Worm (Caenorhabditis elegans) whole organism, L1 larva: Measurements from ENCODE around the gene W08E12.8.

ENCODE experiments used
- C16A3.4 ChIP-seq: fragments of 150-350 bp; optimal IDR thresholded peaks from 2 replicates; lab custom pipeline; 2014; ENCODE audit warnings: missing biosample characterization, missing genetic modification characterization
- ceh-8 ChIP-seq: fragments of 200-800 bp; sonication (Bioruptor generic); optimal IDR thresholded peaks from 2 replicates; lab custom pipeline; 2018; ENCODE audit warnings: mild to moderate bottlenecking, missing genetic modification characterization, moderate library complexity, missing compliant biosample characterization
- elt-2 ChIP-seq: sonication (generic microtip); optimal IDR thresholded peaks from 2 replicates; lab custom pipeline; 2016; ENCODE audit warnings: missing genetic modification characterization, mild to moderate bottlenecking, inconsistent platforms, missing compliant biosample characterization, missing genetic modification reagents
- jun-1 ChIP-seq: fragments of 150-350 bp; optimal IDR thresholded peaks from 2 replicates; lab custom pipeline; 2014; ENCODE audit warnings: missing biosample characterization, missing genetic modification reagents, missing genetic modification characterization
- lin-13 ChIP-seq: fragments of 150-350 bp; optimal IDR thresholded peaks from 2 replicates; lab custom pipeline; 2014; ENCODE audit warnings: missing biosample characterization, missing genetic modification reagents, missing genetic modification characterization
- lin-39 ChIP-seq: fragments of 150-350 bp; optimal IDR thresholded peaks from 2 replicates; lab custom pipeline; 2014; ENCODE audit warnings: missing biosample characterization, missing genetic modification reagents, missing genetic modification characterization
- mdl-1 ChIP-seq, 2 experiments: fragments of 150-350 bp; optimal IDR thresholded peaks; 2 replicates each; lab custom pipeline; 2014 to 2017; ENCODE audit warnings: missing biosample characterization in 2 of 2, missing genetic modification characterization in 2 of 2, inconsistent platforms in 1 of 2
- nhr-11 ChIP-seq: fragments of 150-350 bp; optimal IDR thresholded peaks from 2 replicates; lab custom pipeline; 2014; ENCODE audit warnings: missing biosample characterization, missing genetic modification characterization
- nhr-76 ChIP-seq: sonication (generic microtip); optimal IDR thresholded peaks from 2 replicates; lab custom pipeline; 2017; ENCODE audit warnings: missing biosample characterization, missing genetic modification characterization
- nhr-77 ChIP-seq: fragments of 150-350 bp; optimal IDR thresholded peaks from 2 replicates; lab custom pipeline; 2014; ENCODE audit warnings: missing biosample characterization, missing genetic modification characterization
- snpc-4 ChIP-seq: fragments of 150-350 bp; optimal IDR thresholded peaks from 2 replicates; lab custom pipeline; 2014; ENCODE audit warnings: missing biosample characterization, missing genetic modification characterization
- unc-130 ChIP-seq: fragments of 150-350 bp; optimal IDR thresholded peaks from 2 replicates; lab custom pipeline; 2017; ENCODE audit warnings: missing biosample characterization, missing genetic modification characterization, inconsistent platforms
- zag-1 ChIP-seq: fragments of 150-350 bp; optimal IDR thresholded peaks from 2 replicates; lab custom pipeline; 2014; ENCODE audit warnings: missing biosample characterization, missing genetic modification characterization
- ztf-11 ChIP-seq, 2 experiments: sonication (generic microtip); optimal IDR thresholded peaks; 2 replicates each; lab custom pipeline; 2016 to 2017; ENCODE audit warnings: missing genetic modification characterization in 2 of 2, missing biosample characterization in 1 of 2, missing compliant biosample characterization in 1 of 2

DNA sequence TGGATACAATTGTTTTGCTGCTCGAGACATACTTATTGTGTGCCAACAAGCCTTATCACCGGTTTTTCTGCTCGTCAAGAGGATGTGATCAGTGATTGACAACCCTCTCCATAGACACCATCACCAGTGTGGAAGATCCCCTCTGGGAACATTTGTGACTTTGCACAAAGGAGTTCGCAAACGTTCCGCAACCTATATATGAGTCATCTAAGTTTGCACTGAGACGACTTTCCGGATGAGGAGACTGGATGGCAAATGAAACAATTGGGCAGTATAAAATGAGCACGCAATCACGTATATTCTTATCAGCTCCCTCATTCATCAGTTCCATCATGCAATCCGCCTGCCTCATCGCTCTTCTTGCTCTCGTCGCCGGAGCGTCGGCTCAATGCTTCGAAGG lies 8.3 kb downstream of the W08E12.8 start, which contains the start of gene W08E12.5:
- no peak for TF ChIP-seq ztf-11 (tag; optimal IDR thresholded peaks at IDR 0.05; lab: Kevin White, UChicago)
- no peak for TF ChIP-seq ceh-8 (GFP tag; lab: Kevin White, UChicago)
- TF ChIP-seq jun-1 (tag; lab: Kevin White, UChicago): no peak
- no peak for TF ChIP-seq lin-13
- TF ChIP-seq mdl-1 (tag; optimal IDR thresholded peaks at IDR 0.05; lab: Kevin White, UChicago): no peak
- no peak for TF ChIP-seq nhr-77 (tag; lab: Kevin White, UChicago)
- no peak for TF ChIP-seq zag-1 (tag; lab: Kevin White, UChicago)
- no peak for TF ChIP-seq nhr-76 (tag; lab: Kevin White, UChicago)
- no peak for TF ChIP-seq elt-2 (tag; lab: Kevin White, UChicago)
- TF ChIP-seq nhr-11 (tag; lab: Kevin White, UChicago): no peak
- TF ChIP-seq lin-39 (tag; lab: Kevin White, UChicago): no peak
- no peak for TF ChIP-seq C16A3.4 (tag; lab: Kevin White, UChicago)
- no peak for TF ChIP-seq unc-130 (tag; lab: Kevin White, UChicago)
- TF ChIP-seq snpc-4 (tag; lab: Kevin White, UChicago): no peak
